Worm (Caenorhabditis elegans): Measurements from ENCODE around the gene F01G10.9.

The F01G10.9 gene

DNA sequence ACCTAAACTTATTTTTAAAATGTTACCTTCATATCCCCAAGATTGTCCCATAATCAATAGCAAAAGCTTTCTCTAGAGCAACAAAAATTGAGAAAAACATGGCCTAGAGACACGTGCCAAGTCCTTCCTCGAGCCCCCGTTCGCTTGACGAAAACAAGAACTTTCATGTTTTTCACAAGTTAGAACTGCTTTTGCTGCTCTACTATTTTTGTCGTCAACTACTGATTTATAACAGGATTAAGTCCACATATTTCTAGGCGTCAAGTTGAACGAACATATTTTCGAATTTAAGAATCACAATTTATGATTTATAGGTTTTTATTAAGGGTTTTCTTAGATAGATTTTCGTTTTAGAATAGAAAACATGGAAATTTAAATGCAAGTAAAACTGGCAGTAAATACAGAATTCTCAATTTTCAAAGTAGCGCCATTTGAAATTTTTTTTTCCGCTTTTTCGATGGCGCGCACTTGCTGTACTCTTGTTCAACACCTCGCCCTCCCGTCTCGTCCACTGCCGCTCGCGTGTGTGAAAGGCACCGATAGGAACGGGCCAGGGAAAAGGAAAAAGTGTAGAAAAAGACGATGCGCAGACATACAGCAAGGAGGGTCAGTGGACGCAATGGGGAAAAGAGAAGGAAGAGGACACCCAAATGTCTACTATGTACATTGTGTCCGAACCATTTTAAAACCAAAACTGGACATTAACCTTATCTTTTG is 24.9 kb upstream of the F01G10.9 start, which contains the start of gene rad-51 (continued):
- TF ChIP-seq gmeb-2 (tag; optimal IDR thresholded peaks at IDR 0.05) (no peak), unc-86 (tag; optimal IDR thresholded peaks at IDR 0.05) (no peak), hlh-15 (tag; optimal IDR thresholded peaks at IDR 0.05) (no peak), ref-2 (tag; optimal IDR thresholded peaks at IDR 0.05) (no peak), madf-2 (tag; optimal IDR thresholded peaks at IDR 0.05) (no peak), T23F11.4 (GFP tag; optimal IDR thresholded peaks at IDR 0.05) (no peak), ceh-14 (tag; optimal IDR thresholded peaks at IDR 0.05) (no peak), che-1 (tag; optimal IDR thresholded peaks at IDR 0.05) (no peak), dve-1 (tag; optimal IDR thresholded peaks at IDR 0.05) (no peak), sox-2 (GFP tag; IDR thresholded peaks at IDR 0.05) (no peak), unc-42 (tag; optimal IDR thresholded peaks at IDR 0.05) (peak; percentile 42), ahr-1 (tag; optimal IDR thresholded peaks at IDR 0.05) (no peak)

DNA sequence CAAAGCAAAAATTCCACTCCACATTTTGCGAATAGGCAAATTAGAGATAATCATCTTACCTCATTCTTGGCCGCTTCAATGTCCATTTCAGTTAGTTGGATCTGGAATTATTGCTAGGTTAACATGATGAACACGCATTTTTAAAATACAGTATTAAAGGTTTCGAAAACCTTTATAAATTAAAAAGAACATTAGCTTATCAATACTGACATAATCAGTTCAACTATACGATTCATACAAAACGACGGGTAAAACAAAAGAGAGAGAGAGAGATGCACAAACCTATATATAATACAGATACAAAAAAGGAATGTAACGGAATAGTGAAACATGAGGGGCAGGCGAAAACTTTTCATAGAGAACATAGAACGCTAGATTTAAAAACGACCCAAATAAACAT is 22.0 kb upstream of the F01G10.9 start, which contains the start of gene thk-1:
Gene thk-1 (minus strand): TSS at position 101 of the 400 bp plus-strand sequence.
- TF ChIP-seq Y22D7AL.16 (tag; optimal IDR thresholded peaks at IDR 0.05): no peak
- TF ChIP-seq ceh-24 (tag; optimal IDR thresholded peaks at IDR 0.05): no peak
- TF ChIP-seq unc-42 (tag; optimal IDR thresholded peaks at IDR 0.05): no peak
- no peak for TF ChIP-seq pha-4 (tag; optimal IDR thresholded peaks at IDR 0.05)
- TF ChIP-seq gmeb-2 (tag; optimal IDR thresholded peaks at IDR 0.05): no peak
- TF ChIP-seq hlh-6 (tag; optimal IDR thresholded peaks at IDR 0.05): no peak
- no peak for TF ChIP-seq ttx-3 (tag; optimal IDR thresholded peaks at IDR 0.05)
- TF ChIP-seq sox-4 (tag; optimal IDR thresholded peaks at IDR 0.05): no peak
- TF ChIP-seq hlh-8 (tag; optimal IDR thresholded peaks at IDR 0.05): no peak
- no peak for TF ChIP-seq ztf-16 (tag; optimal IDR thresholded peaks at IDR 0.05)
- TF ChIP-seq hlh-15 (tag; optimal IDR thresholded peaks at IDR 0.05): no peak
- TF ChIP-seq pax-1 (tag; optimal IDR thresholded peaks at IDR 0.05): no peak
- no peak for TF ChIP-seq pat-9 (tag; optimal IDR thresholded peaks at IDR 0.05)
- no peak for TF ChIP-seq odd-2 (tag; optimal IDR thresholded peaks at IDR 0.05)
- no peak for TF ChIP-seq ceh-6 (GFP tag; optimal IDR thresholded peaks at IDR 0.05)
- TF ChIP-seq nhr-11 (tag; optimal IDR thresholded peaks at IDR 0.05): no peak
- no peak for TF ChIP-seq hlh-30 (tag; optimal IDR thresholded peaks at IDR 0.05; ENCODE audit: insufficient read depth)
- TF ChIP-seq fkh-10 (GFP tag; optimal IDR thresholded peaks at IDR 0.05): no peak

DNA sequence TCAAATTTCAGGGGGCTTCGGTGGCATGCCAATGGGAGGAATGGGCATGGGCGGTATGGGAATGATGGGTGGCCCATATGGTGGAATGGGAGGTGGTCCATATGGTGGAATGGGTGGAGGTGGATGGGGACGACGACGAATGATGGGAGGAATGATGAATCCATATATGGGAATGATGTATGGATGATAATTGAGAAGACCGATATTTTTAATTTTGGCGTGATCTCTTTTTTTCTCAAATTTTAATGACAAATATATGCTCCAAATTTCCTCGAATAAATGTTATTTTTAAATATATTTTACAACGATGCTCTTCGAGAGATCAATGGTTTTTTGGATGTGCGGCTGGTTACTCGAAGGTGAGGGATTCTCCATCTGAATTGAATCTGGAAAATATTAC is 18.3 kb upstream of the F01G10.9 start, which contains the start of gene Y43C5A.4:
Gene Y43C5A.4 (plus strand): TSS at position 301 of the 400 bp plus-strand sequence.
- TF ChIP-seq ceh-9 (tag; optimal IDR thresholded peaks at IDR 0.05) (no peak), nfya-1 (tag; optimal IDR thresholded peaks at IDR 0.05) (no peak), gmeb-2 (tag; optimal IDR thresholded peaks at IDR 0.05) (no peak), ceh-18 (tag; optimal IDR thresholded peaks at IDR 0.05) (no peak), unc-42 (tag; optimal IDR thresholded peaks at IDR 0.05) (no peak), hlh-8 (tag; optimal IDR thresholded peaks at IDR 0.05) (no peak), pag-3 (tag; optimal IDR thresholded peaks at IDR 0.05; ENCODE audit: borderline replicate concordance) (no peak), tbx-7 (tag; optimal IDR thresholded peaks at IDR 0.05) (no peak)

DNA sequence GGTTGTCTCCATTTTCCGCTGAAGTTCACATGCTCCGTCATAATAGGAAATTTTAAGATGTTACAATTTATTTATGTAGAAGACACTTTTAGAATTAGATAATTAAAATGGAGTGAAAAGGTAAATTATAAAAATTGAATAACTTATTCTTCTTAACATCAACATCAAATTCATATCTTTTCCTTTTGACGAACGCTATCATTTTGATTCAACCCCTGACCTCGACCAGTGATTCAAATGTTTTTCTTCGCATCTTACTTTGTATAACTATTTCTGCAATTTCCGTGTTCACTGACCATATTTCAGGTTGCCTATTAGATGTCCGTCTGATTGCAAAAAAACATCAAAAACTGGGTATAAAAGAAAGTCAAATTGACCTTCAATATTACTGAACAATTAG is 17.5 kb upstream of the F01G10.9 start, which contains the start of gene Y43C5A.7:
Gene Y43C5A.7 (plus strand): TSS at position 301 of the 400 bp plus-strand sequence.
- no peak for TF ChIP-seq unc-86 (tag; optimal IDR thresholded peaks at IDR 0.05)
- no peak for TF ChIP-seq dve-1 (tag; optimal IDR thresholded peaks at IDR 0.05)

DNA sequence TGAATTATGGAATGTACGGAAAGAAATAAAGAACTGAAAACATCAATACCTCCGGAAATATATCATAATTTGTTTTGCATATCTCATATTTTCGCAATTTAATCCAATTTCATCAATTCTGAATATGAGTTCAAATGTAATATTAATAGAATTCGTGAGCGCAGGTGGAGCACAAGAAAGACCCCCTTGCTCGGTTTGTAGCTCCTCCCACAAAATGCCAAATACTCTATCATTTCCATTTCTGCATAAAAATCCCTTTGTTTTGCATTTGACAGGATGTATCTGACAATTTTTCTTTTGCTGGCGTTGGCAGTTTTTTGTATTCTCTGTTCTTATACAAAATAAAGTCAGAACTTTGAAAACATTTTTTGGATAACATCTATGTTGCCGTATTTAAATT is 15.6 kb upstream of the F01G10.9 start:
- TF ChIP-seq fkh-6 (tag; optimal IDR thresholded peaks at IDR 0.05): no peak
- TF ChIP-seq syd-9 (tag; optimal IDR thresholded peaks at IDR 0.05): no peak
- no peak for TF ChIP-seq ceh-24 (tag; optimal IDR thresholded peaks at IDR 0.05)
- no peak for TF ChIP-seq hlh-13 (GFP tag; optimal IDR thresholded peaks at IDR 0.05)
- TF ChIP-seq ref-2 (tag; optimal IDR thresholded peaks at IDR 0.05): no peak
- TF ChIP-seq elt-4 (tag; optimal IDR thresholded peaks at IDR 0.05): no peak
- TF ChIP-seq ceh-48 (tag; optimal IDR thresholded peaks at IDR 0.05): no peak
- no peak for TF ChIP-seq sox-2 (GFP tag; IDR thresholded peaks at IDR 0.05)
- TF ChIP-seq pag-3 (tag; optimal IDR thresholded peaks at IDR 0.05; ENCODE audit: borderline replicate concordance): no peak
- TF ChIP-seq ceh-2 (tag; optimal IDR thresholded peaks at IDR 0.05): no peak
